Worm (Caenorhabditis elegans) whole organism, L2 larva: ENCODE measurements around the gene trpp-1.

Experiments
- R02D3.7 ChIP-seq: fragments of 150-350 bp; optimal IDR thresholded peaks from 2 replicates; lab custom pipeline; 2014; ENCODE audit warnings: missing biosample characterization, missing genetic modification characterization
- lin-11 ChIP-seq: fragments of 150-350 bp; sonication (generic microtip); optimal IDR thresholded peaks from 2 replicates; lab custom pipeline; 2014; ENCODE audit warnings: missing biosample characterization, missing genetic modification characterization, inconsistent platforms, mixed read lengths
- lin-13 ChIP-seq: fragments of 150-350 bp; optimal IDR thresholded peaks from 2 replicates; lab custom pipeline; 2014; ENCODE audit warnings: missing biosample characterization, missing genetic modification reagents, missing genetic modification characterization
- snpc-4 ChIP-seq: fragments of 150-350 bp; optimal IDR thresholded peaks from 2 replicates; lab custom pipeline; 2014; ENCODE audit warnings: missing biosample characterization, missing genetic modification characterization
- zag-1 ChIP-seq: fragments of 150-350 bp; optimal IDR thresholded peaks from 2 replicates; lab custom pipeline; 2014; ENCODE audit warnings: missing biosample characterization, missing genetic modification characterization
- ztf-11 ChIP-seq: sonication (generic microtip); optimal IDR thresholded peaks from 2 replicates; lab custom pipeline; 2017; ENCODE audit warnings: missing biosample characterization, missing genetic modification characterization

ce11 chrV:211388-212168 is 10.2 kb downstream of the trpp-1 start:
- TF ChIP-seq snpc-4 (tag; lab: Kevin White, UChicago) = no peak
- no peak for TF ChIP-seq lin-11 (tag; lab: Kevin White, UChicago)
- no peak for TF ChIP-seq lin-13 (GFP tag; lab: Kevin White, UChicago)
- no peak for TF ChIP-seq zag-1
- TF ChIP-seq R02D3.7 (tag; lab: Kevin White, UChicago) = no peak
- TF ChIP-seq ztf-11 (tag; lab: Kevin White, UChicago) = no peak
